Worm (Caenorhabditis elegans) whole organism, young adult: Measurements from ENCODE around the gene srx-33.

ENCODE experiments used
- F23B12.7 ChIP-seq: sonication (generic microtip); optimal IDR thresholded peaks from 2 replicates; lab custom pipeline; 2017; ENCODE audit warnings: missing genetic modification characterization, mild to moderate bottlenecking, missing compliant biosample characterization, antibody characterized with exemption, moderate library complexity; ENCODE audit not compliant: insufficient read depth
- F39B2.1 ChIP-seq: fragments of 200-800 bp; sonication (Bioruptor generic); IDR thresholded peaks from 2 replicates; pipeline ENCODE4 v1.3.6; 2022; ENCODE audit warnings: missing genetic modification reagents, missing genetic modification characterization, missing compliant biosample characterization
- F49E8.2 ChIP-seq: sonication (generic microtip); optimal IDR thresholded peaks from 3 replicates; lab custom pipeline; 2017; ENCODE audit warnings: missing genetic modification characterization, mild to moderate bottlenecking, missing compliant biosample characterization, antibody characterized with exemption, moderate library complexity; ENCODE audit not compliant: insufficient read depth
- F52B5.7 ChIP-seq: sonication (generic microtip); optimal IDR thresholded peaks from 2 replicates; lab custom pipeline; 2016; ENCODE audit warnings: mild to moderate bottlenecking, missing genetic modification characterization, missing compliant biosample characterization
- F55B11.4 ChIP-seq: sonication (generic microtip); optimal IDR thresholded peaks from 2 replicates; lab custom pipeline; 2016; ENCODE audit warnings: missing compliant biosample characterization, missing genetic modification characterization, borderline replicate concordance; ENCODE audit not compliant: insufficient read depth
- F57A8.1 ChIP-seq: fragments of 200-800 bp; sonication (Bioruptor generic); optimal IDR thresholded peaks from 2 replicates; lab custom pipeline; 2018; ENCODE audit warnings: mild to moderate bottlenecking, missing genetic modification characterization, moderate library complexity, missing compliant biosample characterization
- K11D2.4 ChIP-seq: fragments of 200-800 bp; sonication (Bioruptor generic); IDR thresholded peaks from 2 replicates; pipeline ENCODE4 v1.3.6; 2022; ENCODE audit warnings: missing genetic modification reagents, missing genetic modification characterization, missing compliant biosample characterization
- Y53F4B.3 ChIP-seq: fragments of 200-800 bp; sonication (Bioruptor generic); IDR thresholded peaks from 2 replicates; pipeline ENCODE4 v1.3.6; 2022; ENCODE audit warnings: missing genetic modification reagents, missing genetic modification characterization, missing compliant biosample characterization
- Y53G8AR.9 ChIP-seq: fragments of 200-800 bp; sonication (Bioruptor generic); conservative IDR thresholded peaks from 2 replicates; pipeline ENCODE4 v1.3.6; 2022; ENCODE audit warnings: missing genetic modification reagents, missing genetic modification characterization, missing compliant biosample characterization
- ZK185.1 ChIP-seq: sonication (generic microtip); optimal IDR thresholded peaks from 2 replicates; lab custom pipeline; 2016; ENCODE audit warnings: mild to moderate bottlenecking, missing genetic modification characterization, missing compliant biosample characterization; ENCODE audit not compliant: poor library complexity, severe bottlenecking
- athp-1 ChIP-seq: sonication (generic microtip); optimal IDR thresholded peaks from 2 replicates; lab custom pipeline; 2017; ENCODE audit warnings: mild to moderate bottlenecking, missing genetic modification characterization, missing compliant biosample characterization
- ccch-3 ChIP-seq: fragments of 200-800 bp; sonication (Bioruptor generic); optimal IDR thresholded peaks from 2 replicates; lab custom pipeline; 2018; ENCODE audit warnings: mild to moderate bottlenecking, missing genetic modification characterization, missing compliant biosample characterization
- cebp-1 ChIP-seq, 2 experiments: fragments of 200-800 bp in 1 of 2; sonication (Bioruptor generic) in 1 of 2; sonication (generic microtip) in 1 of 2; IDR thresholded peaks in 1 of 2; optimal IDR thresholded peaks in 1 of 2; 2 replicates each; pipeline versions ENCODE4 v1.3.6 to Lab custom; 2017 to 2022; ENCODE audit warnings: missing compliant biosample characterization in 2 of 2, missing genetic modification characterization in 2 of 2, mild to moderate bottlenecking in 1 of 2, missing genetic modification reagents in 1 of 2, moderate library complexity in 1 of 2
- cebp-2 ChIP-seq: fragments of 200-800 bp; sonication (Bioruptor generic); IDR thresholded peaks from 2 replicates; pipeline ENCODE4 v1.3.6; 2022; ENCODE audit warnings: missing genetic modification characterization, missing compliant biosample characterization
- ceh-100 ChIP-seq: fragments of 200-800 bp; sonication (Bioruptor generic); IDR thresholded peaks from 2 replicates; pipeline ENCODE4 v1.3.6; 2022; ENCODE audit warnings: missing genetic modification reagents, missing genetic modification characterization, missing compliant biosample characterization
- ceh-27 ChIP-seq: fragments of 200-800 bp; sonication (Bioruptor generic); optimal IDR thresholded peaks from 2 replicates; lab custom pipeline; 2018; ENCODE audit warnings: mild to moderate bottlenecking, missing genetic modification characterization, moderate library complexity, missing compliant biosample characterization
- ceh-79 ChIP-seq: sonication (generic microtip); optimal IDR thresholded peaks from 2 replicates; lab custom pipeline; 2017; ENCODE audit warnings: mild to moderate bottlenecking, missing genetic modification characterization, missing compliant biosample characterization
- ceh-91 ChIP-seq: fragments of 200-800 bp; sonication (Bioruptor generic); IDR thresholded peaks from 2 replicates; pipeline ENCODE4 v1.3.6; 2022; ENCODE audit warnings: missing genetic modification reagents, missing genetic modification characterization, missing compliant biosample characterization
- chd-7 ChIP-seq: sonication (generic microtip); optimal IDR thresholded peaks from 2 replicates; lab custom pipeline; 2016; ENCODE audit warnings: mild to moderate bottlenecking, missing genetic modification characterization, moderate library complexity, missing compliant biosample characterization
- dox-1 ChIP-seq: fragments of 200-800 bp; sonication (Bioruptor generic); IDR thresholded peaks from 2 replicates; pipeline ENCODE4 v1.3.6; 2022; ENCODE audit warnings: missing genetic modification reagents, missing genetic modification characterization, missing compliant biosample characterization
- egrh-3 ChIP-seq: fragments of 200-800 bp; sonication (Bioruptor generic); IDR thresholded peaks from 2 replicates; pipeline ENCODE4 v1.3.6; 2022; ENCODE audit warnings: missing genetic modification reagents, missing genetic modification characterization, missing compliant biosample characterization
- ekl-4 ChIP-seq: fragments of 200-800 bp; sonication (Bioruptor generic); IDR thresholded peaks from 2 replicates; pipeline ENCODE4 v1.3.6; 2022; ENCODE audit warnings: missing genetic modification reagents, missing genetic modification characterization, missing compliant biosample characterization
- fkh-3 ChIP-seq: sonication (generic microtip); optimal IDR thresholded peaks from 2 replicates; lab custom pipeline; 2016; ENCODE audit warnings: mild to moderate bottlenecking, missing genetic modification characterization, missing compliant biosample characterization
- hlh-12 ChIP-seq: sonication (generic microtip); optimal IDR thresholded peaks from 2 replicates; lab custom pipeline; 2016; ENCODE audit warnings: missing genetic modification characterization, missing compliant biosample characterization
- hmg-20 ChIP-seq: fragments of 200-800 bp; sonication (Bioruptor generic); IDR thresholded peaks from 2 replicates; pipeline ENCODE4 v1.3.6; 2022; ENCODE audit warnings: missing genetic modification reagents, missing genetic modification characterization, missing compliant biosample characterization
- lir-1 ChIP-seq: fragments of 200-800 bp; sonication (Bioruptor generic); conservative IDR thresholded peaks from 2 replicates; pipeline ENCODE4 v1.3.6; 2022; ENCODE audit warnings: missing genetic modification reagents, missing genetic modification characterization, missing compliant biosample characterization
- madf-3 ChIP-seq: fragments of 200-800 bp; sonication (Bioruptor generic); IDR thresholded peaks from 2 replicates; pipeline ENCODE4 v1.3.6; 2022; ENCODE audit warnings: missing genetic modification reagents, missing genetic modification characterization, missing compliant biosample characterization
- madf-8 ChIP-seq: fragments of 200-800 bp; sonication (Bioruptor generic); conservative IDR thresholded peaks from 2 replicates; pipeline ENCODE4 v1.3.6; 2022; ENCODE audit warnings: missing genetic modification reagents, missing genetic modification characterization, missing compliant biosample characterization
- mcd-1 ChIP-seq: fragments of 200-800 bp; sonication (Bioruptor generic); IDR thresholded peaks from 2 replicates; pipeline ENCODE4 v1.3.6; 2022; ENCODE audit warnings: missing genetic modification reagents, missing genetic modification characterization, missing compliant biosample characterization
- mel-28 ChIP-seq: sonication (generic microtip); optimal IDR thresholded peaks from 2 replicates; lab custom pipeline; 2016; ENCODE audit warnings: borderline replicate concordance, mild to moderate bottlenecking, missing genetic modification characterization, missing compliant biosample characterization
- mes-4 ChIP-seq: sonication (generic microtip); optimal IDR thresholded peaks from 2 replicates; lab custom pipeline; 2016; ENCODE audit warnings: missing genotype, missing genetic modification characterization, missing compliant biosample characterization
- mxl-1 ChIP-seq: sonication (generic microtip); optimal IDR thresholded peaks from 2 replicates; lab custom pipeline; 2016; ENCODE audit warnings: missing genetic modification characterization, missing compliant biosample characterization
- nhr-179 ChIP-seq: sonication (generic microtip); optimal IDR thresholded peaks from 2 replicates; lab custom pipeline; 2016; ENCODE audit warnings: mild to moderate bottlenecking, missing genetic modification characterization, missing compliant biosample characterization
- nhr-80 ChIP-seq: sonication (generic microtip); optimal IDR thresholded peaks from 2 replicates; lab custom pipeline; 2016; ENCODE audit warnings: missing genetic modification characterization, missing compliant biosample characterization
- nhr-90 ChIP-seq: sonication (generic microtip); optimal IDR thresholded peaks from 2 replicates; lab custom pipeline; 2016; ENCODE audit warnings: missing genotype, mild to moderate bottlenecking, missing genetic modification characterization, missing compliant biosample characterization
- pha-4 ChIP-seq: fragments of 150-350 bp; sonication (generic microtip); optimal IDR thresholded peaks from 2 replicates; lab custom pipeline; 2014; ENCODE audit warnings: missing biosample characterization, missing genetic modification reagents, missing genetic modification characterization
- rec-8 ChIP-seq, 2 experiments: sonication (generic microtip); optimal IDR thresholded peaks; 2 replicates each; lab custom pipeline; 2016; ENCODE audit warnings: mild to moderate bottlenecking in 2 of 2, missing genetic modification characterization in 2 of 2, missing genetic modification reagents in 2 of 2, missing genotype in 2 of 2, missing biosample characterization in 1 of 2, missing compliant biosample characterization in 1 of 2, moderate library complexity in 1 of 2
- repo-1 ChIP-seq: sonication (generic microtip); optimal IDR thresholded peaks from 2 replicates; lab custom pipeline; 2017; ENCODE audit warnings: mild to moderate bottlenecking, missing genetic modification characterization, missing compliant biosample characterization
- sea-2 ChIP-seq: fragments of 200-800 bp; sonication (Bioruptor generic); IDR thresholded peaks from 2 replicates; pipeline ENCODE4 v1.3.6; 2022; ENCODE audit warnings: missing genetic modification characterization, missing compliant biosample characterization
- sptf-2 ChIP-seq: fragments of 200-800 bp; sonication (Bioruptor generic); optimal IDR thresholded peaks from 2 replicates; lab custom pipeline; 2018; ENCODE audit warnings: mild to moderate bottlenecking, missing genetic modification characterization, missing compliant biosample characterization
- tbp1 ChIP-seq: fragments of 200-800 bp; sonication (Bioruptor generic); optimal IDR thresholded peaks from 2 replicates; lab custom pipeline; 2018; ENCODE audit warnings: mild to moderate bottlenecking, missing genetic modification characterization, missing compliant biosample characterization
- xnd-1 ChIP-seq: sonication (generic microtip); optimal IDR thresholded peaks from 2 replicates; lab custom pipeline; 2016; ENCODE audit warnings: missing genotype, missing genetic modification reagents, missing genetic modification characterization, missing compliant biosample characterization
- zfh-2 ChIP-seq: fragments of 200-800 bp; sonication (Bioruptor generic); conservative IDR thresholded peaks from 2 replicates; pipeline ENCODE4 v1.3.6; 2022; ENCODE audit warnings: missing genetic modification reagents, missing genetic modification characterization, missing compliant biosample characterization
- zim-3 ChIP-seq: sonication (generic microtip); optimal IDR thresholded peaks from 2 replicates; lab custom pipeline; 2017; ENCODE audit warnings: mild to moderate bottlenecking, missing genetic modification characterization, moderate library complexity, missing compliant biosample characterization
- ztf-18 ChIP-seq: sonication (generic microtip); optimal IDR thresholded peaks from 2 replicates; lab custom pipeline; 2016; ENCODE audit warnings: missing genotype, mild to moderate bottlenecking, missing genetic modification characterization, missing compliant biosample characterization
- ztf-25 ChIP-seq: fragments of 200-800 bp; sonication (Bioruptor generic); IDR thresholded peaks from 2 replicates; pipeline ENCODE4 v1.3.6; 2022; ENCODE audit warnings: missing genetic modification reagents, missing genetic modification characterization, missing compliant biosample characterization
- ztf-26 ChIP-seq: sonication (generic microtip); optimal IDR thresholded peaks from 2 replicates; lab custom pipeline; 2017; ENCODE audit warnings: missing genetic modification characterization, missing compliant biosample characterization
- ztf-3 ChIP-seq: fragments of 200-800 bp; sonication (Bioruptor generic); optimal IDR thresholded peaks from 2 replicates; lab custom pipeline; 2018; ENCODE audit warnings: mild to moderate bottlenecking, missing genetic modification characterization, missing compliant biosample characterization

Gene srx-33

ce11 chrV:7142661-7143060, 24.0 kb upstream of the srx-33 start (continued):
- no peak for TF ChIP-seq F23B12.7 (tag; lab: Kevin White, UChicago)
- no peak for TF ChIP-seq egrh-3 (GFP tag; lab: Robert Waterston, UW)
- no peak for TF ChIP-seq ceh-79 (tag; lab: Kevin White, UChicago)
- TF ChIP-seq sea-2 (GFP tag; lab: Robert Waterston, UW) = no peak
- peak; percentile 52 for TF ChIP-seq madf-8 (GFP tag; lab: Robert Waterston, UW)
- no peak for TF ChIP-seq madf-3
- 0 out of 2 replicates have a peak, but pooled peaks have one; percentile 58 for TF ChIP-seq ekl-4
- no peak; the same call in 1 of the 2 replicates for TF ChIP-seq lir-1 (GFP tag; lab: Robert Waterston, UW)
- no peak for TF ChIP-seq F39B2.1 (GFP tag; lab: Robert Waterston, UW)
- no peak; the same call in 1 of the 2 replicates for TF ChIP-seq dox-1 (GFP tag; lab: Robert Waterston, UW)
- no peak for TF ChIP-seq mes-4 (tag; lab: Kevin White, UChicago)
- TF ChIP-seq nhr-179 (tag; lab: Kevin White, UChicago) = no peak
- TF ChIP-seq ceh-91 = no peak
- no peak for TF ChIP-seq ccch-3 (GFP tag; lab: Kevin White, UChicago)
- peak; percentile 76 for TF ChIP-seq tbp1
- no peak; the same call in 1 of the 2 replicates for TF ChIP-seq Y53G8AR.9
- no peak for TF ChIP-seq F55B11.4 (tag; lab: Kevin White, UChicago)
- TF ChIP-seq hmg-20 (GFP tag; lab: Robert Waterston, UW) = peak; percentile 47; the same call in 1 of the 2 replicates
- no peak for TF ChIP-seq K11D2.4 (GFP tag; lab: Robert Waterston, UW)
- no peak for TF ChIP-seq ceh-27 (GFP tag; lab: Kevin White, UChicago)
- no peak for TF ChIP-seq zfh-2 (GFP tag; lab: Robert Waterston, UW)
- no peak for TF ChIP-seq mel-28
- TF ChIP-seq rec-8 (tag; optimal IDR thresholded peaks at IDR 0.05; lab: Kevin White, UChicago) = peak in 1 of 2 experiments; percentile 3
- no peak for TF ChIP-seq F52B5.7
- no peak for TF ChIP-seq athp-1 (tag; lab: Kevin White, UChicago)
- no peak for TF ChIP-seq ztf-25
- TF ChIP-seq hlh-12 = no peak
- no peak for TF ChIP-seq repo-1 (tag; lab: Kevin White, UChicago)
- peak; percentile 14 for TF ChIP-seq nhr-80 (tag; lab: Kevin White, UChicago)
- TF ChIP-seq xnd-1 (tag; lab: Kevin White, UChicago) = peak; percentile 35
- no peak for TF ChIP-seq cebp-1 (GFP tag; IDR thresholded peaks at IDR 0.05; lab: Robert Waterston, UW)
- no peak for TF ChIP-seq cebp-1 (tag; optimal IDR thresholded peaks at IDR 0.05; lab: Kevin White, UChicago)
- TF ChIP-seq mxl-1 (tag; lab: Kevin White, UChicago) = no peak
- 0 out of 2 replicates have a peak, but pooled peaks have one; percentile 29 for TF ChIP-seq ceh-100
- no peak for TF ChIP-seq mcd-1
- 0 out of 2 replicates have a peak, but pooled peaks have one; percentile 27 for TF ChIP-seq cebp-2 (GFP tag; lab: Robert Waterston, UW)
- TF ChIP-seq ztf-18 (tag; lab: Kevin White, UChicago) = no peak
- no peak for TF ChIP-seq ZK185.1 (tag; lab: Kevin White, UChicago)
- no peak for TF ChIP-seq pha-4 (tag; lab: Kevin White, UChicago)
- TF ChIP-seq fkh-3 = peak; percentile 26
- TF ChIP-seq ztf-3 (GFP tag; lab: Kevin White, UChicago) = no peak
- TF ChIP-seq ztf-26 (tag; lab: Kevin White, UChicago) = no peak
- TF ChIP-seq Y53F4B.3 (GFP tag; lab: Robert Waterston, UW) = no peak
- TF ChIP-seq F49E8.2 = peak; percentile 50
- no peak for TF ChIP-seq nhr-90
- no peak for TF ChIP-seq F57A8.1 (GFP tag; lab: Kevin White, UChicago)
- peak; percentile 14 for TF ChIP-seq zim-3 (tag; lab: Kevin White, UChicago)
- no peak for TF ChIP-seq sptf-2 (GFP tag; lab: Kevin White, UChicago)
- TF ChIP-seq chd-7 (tag; lab: Kevin White, UChicago) = no peak
